Worm (Caenorhabditis elegans): ENCODE measurements around the gene unc-50.
A peak's percentile ranks its signal among the peaks of the same experiment; 100 is the strongest.

unc-50 gene

DNA sequence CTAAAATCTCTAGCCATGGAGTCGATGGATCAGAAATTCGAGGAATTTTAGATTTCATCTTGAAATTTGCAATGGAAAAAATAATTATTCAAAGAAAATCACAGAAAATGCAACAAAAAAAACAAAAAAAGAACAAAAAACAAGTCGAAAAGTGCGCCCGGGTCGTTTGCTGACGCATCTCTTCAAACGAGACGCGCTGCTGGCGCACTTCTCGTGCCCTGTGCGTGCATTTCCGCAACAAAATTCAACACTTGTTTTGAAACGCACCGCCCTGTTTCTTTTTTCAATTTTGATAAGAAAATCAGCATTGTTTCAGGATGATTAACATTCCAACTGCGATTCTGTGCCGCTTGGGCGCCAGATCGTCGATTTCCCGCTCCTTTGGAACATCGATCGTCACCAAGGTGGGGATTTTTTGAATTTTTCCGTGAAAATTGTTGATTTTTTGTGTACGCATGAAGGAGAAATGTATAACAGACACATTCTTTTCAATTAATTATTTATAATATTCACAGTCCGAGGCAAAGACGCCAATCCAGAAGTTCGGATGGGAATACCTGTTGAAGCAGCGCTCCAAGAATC lies 16.1 kb upstream of the unc-50 start, which contains the start of the genes jmjd-4 and mev-1 (continued):
- TF ChIP-seq efl-3 (GFP tag; optimal IDR thresholded peaks at IDR 0.05) (no peak), snpc-4 (tag; optimal IDR thresholded peaks at IDR 0.05) (peak; percentile 82), egl-13 (tag; optimal IDR thresholded peaks at IDR 0.05) (peak; percentile 63), ztf-4 (tag; optimal IDR thresholded peaks at IDR 0.05) (peak; percentile 38), nhr-47 (tag; optimal IDR thresholded peaks at IDR 0.05) (peak; percentile 94)

ce11 chrIII:10332560-10332959 lies 14.6 kb upstream of the unc-50 start, which contains the start of gene T07C4.12:
TSS of gene T07C4.12 (minus strand) at chrIII:10332660.
- no peak for TF ChIP-seq egl-27 (tag; optimal IDR thresholded peaks at IDR 0.05)
- TF ChIP-seq ceh-82 (tag; optimal IDR thresholded peaks at IDR 0.05): no peak
- TF ChIP-seq blmp-1 (tag; optimal IDR thresholded peaks at IDR 0.05): no peak
- TF ChIP-seq ces-1 (GFP tag; optimal IDR thresholded peaks at IDR 0.05): no peak
- TF ChIP-seq ceh-90 (tag; optimal IDR thresholded peaks at IDR 0.05): no peak
- TF ChIP-seq ceh-8 (GFP tag; optimal IDR thresholded peaks at IDR 0.05): no peak
- TF ChIP-seq snpc-4 (tag; optimal IDR thresholded peaks at IDR 0.05): no peak
- no peak for TF ChIP-seq ets-5 (GFP tag; IDR thresholded peaks at IDR 0.05)
- no peak for TF ChIP-seq vab-15 (tag; optimal IDR thresholded peaks at IDR 0.05)
- no peak for TF ChIP-seq nhr-28 (tag; optimal IDR thresholded peaks at IDR 0.05)
- no peak for TF ChIP-seq unc-98 (GFP tag; IDR thresholded peaks at IDR 0.05)
- TF ChIP-seq dsc-1 (tag; optimal IDR thresholded peaks at IDR 0.05): no peak
- no peak for TF ChIP-seq lin-35 (GFP tag; optimal IDR thresholded peaks at IDR 0.05)
- TF ChIP-seq fkh-10 (GFP tag; optimal IDR thresholded peaks at IDR 0.05): no peak

- TF ChIP-seq tlp-1 (tag; optimal IDR thresholded peaks at IDR 0.05) (no peak), lsy-2 (tag; optimal IDR thresholded peaks at IDR 0.05) (peak in 1 of 2 experiments; percentile 19), unc-62 (GFP tag; optimal IDR thresholded peaks at IDR 0.05) (no peak), sox-4 (tag; optimal IDR thresholded peaks at IDR 0.05) (no peak), nhr-85 (tag) (peak; percentile 67), dpl-1 (GFP tag; optimal IDR thresholded peaks at IDR 0.05) (peak in 1 of 3 experiments; percentile 26), mdl-1 (tag; optimal IDR thresholded peaks at IDR 0.05) (no peak), ets-5 (GFP tag; IDR thresholded peaks at IDR 0.05) (no peak), skn-1 (tag; optimal IDR thresholded peaks at IDR 0.05) (no peak), snpc-4 (tag; optimal IDR thresholded peaks at IDR 0.05) (no peak), efl-1 (optimal IDR thresholded peaks at IDR 0.05) (peak in 1 of 2 experiments; percentile 1), efl-1 (GFP tag; optimal IDR thresholded peaks at IDR 0.05 in 1 of 2) (peak in 1 of 2 experiments; percentile 90), egl-13 (tag; optimal IDR thresholded peaks at IDR 0.05) (no peak), nhr-11 (tag; optimal IDR thresholded peaks at IDR 0.05) (no peak), ceh-8 (GFP tag; optimal IDR thresholded peaks at IDR 0.05) (no peak), ztf-11 (tag; optimal IDR thresholded peaks at IDR 0.05) (no peak), nhr-28 (tag; optimal IDR thresholded peaks at IDR 0.05) (no peak), elt-2 (tag; optimal IDR thresholded peaks at IDR 0.05) (no peak), irx-1 (tag; optimal IDR thresholded peaks at IDR 0.05) (no peak), ceh-90 (tag; optimal IDR thresholded peaks at IDR 0.05) (no peak), C16A3.4 (tag; optimal IDR thresholded peaks at IDR 0.05) (no peak), lin-13 (GFP tag; optimal IDR thresholded peaks at IDR 0.05) (no peak), isw-1 (GFP tag; IDR thresholded peaks at IDR 0.05) (0 out of 2 replicates have a peak, but pooled peaks have one; percentile 16), ceh-63 (GFP tag; optimal IDR thresholded peaks at IDR 0.05) (no peak), ztf-4 (tag; optimal IDR thresholded peaks at IDR 0.05) (no peak), unc-30 (tag; optimal IDR thresholded peaks at IDR 0.05) (no peak), nhr-90 (tag; optimal IDR thresholded peaks at IDR 0.05; ENCODE audit: poor library complexity) (no peak), lin-39 (tag; optimal IDR thresholded peaks at IDR 0.05) (no peak), nhr-12 (tag; optimal IDR thresholded peaks at IDR 0.05) (no peak), pax-3 (tag; optimal IDR thresholded peaks at IDR 0.05) (no peak), nhr-77 (tag; optimal IDR thresholded peaks at IDR 0.05) (no peak), alr-1 (tag; optimal IDR thresholded peaks at IDR 0.05; ENCODE audit: borderline replicate concordance) (no peak), mep-1 (tag; optimal IDR thresholded peaks at IDR 0.05) (peak; percentile 38), fkh-10 (GFP tag; optimal IDR thresholded peaks at IDR 0.05) (no peak), vab-15 (tag; optimal IDR thresholded peaks at IDR 0.05) (no peak), nhr-19 (GFP tag; conservative IDR thresholded peaks at IDR 0.05) (no peak), unc-86 (tag; optimal IDR thresholded peaks at IDR 0.05) (no peak), xbp-1 (tag; optimal IDR thresholded peaks at IDR 0.05) (no peak), nhr-20 (tag; optimal IDR thresholded peaks at IDR 0.05) (peak; percentile 0)
These were observed 13.3 kb upstream of the unc-50 start for ce11 chrIII:10331232-10331631.

Data from whole organism, L1 larva.